Worm (Caenorhabditis elegans) whole organism, L3 larva: Measurements from ENCODE around the gene wht-8.
A peak's percentile ranks its signal among the peaks of the same experiment; 100 is the strongest.

Source experiments
- ZK546.5 ChIP-seq: sonication (generic microtip); optimal IDR thresholded peaks from 2 replicates; lab custom pipeline; 2017; ENCODE audit warnings: missing biosample characterization, missing genetic modification characterization
- ama-1 ChIP-seq: fragments of 150-350 bp; optimal IDR thresholded peaks from 2 replicates; lab custom pipeline; 2018
- ceh-82 ChIP-seq: fragments of 150-350 bp; optimal IDR thresholded peaks from 2 replicates; lab custom pipeline; 2014; ENCODE audit warnings: missing biosample characterization, missing genetic modification characterization
- elt-3 ChIP-seq, 3 experiments: fragments of 150-350 bp in 1 of 3; sonication (generic microtip) in 2 of 3; optimal IDR thresholded peaks; 2 replicates in 2 of 3; 4 replicates in 1 of 3; lab custom pipeline; 2014 to 2017; ENCODE audit warnings: missing biosample characterization in 3 of 3, missing genetic modification characterization in 3 of 3
- eor-1 ChIP-seq, 2 experiments: fragments of 150-350 bp; optimal IDR thresholded peaks; 2 replicates each; lab custom pipeline; 2014 to 2018; ENCODE audit warnings: missing biosample characterization in 2 of 2, missing genetic modification characterization in 2 of 2
- fkh-10 ChIP-seq: sonication (generic microtip); optimal IDR thresholded peaks from 2 replicates; lab custom pipeline; 2017; ENCODE audit warnings: missing biosample characterization, missing genetic modification reagents, missing genetic modification characterization
- fos-1 ChIP-seq: fragments of 150-350 bp; optimal IDR thresholded peaks from 2 replicates; lab custom pipeline; 2014; ENCODE audit warnings: missing biosample characterization, missing genetic modification characterization
- lin-39 ChIP-seq: fragments of 150-350 bp; optimal IDR thresholded peaks from 2 replicates; lab custom pipeline; 2018; ENCODE audit warnings: missing biosample characterization, missing genetic modification reagents, missing genetic modification characterization
- nhr-11 ChIP-seq: fragments of 150-350 bp; optimal IDR thresholded peaks from 2 replicates; lab custom pipeline; 2014; ENCODE audit warnings: missing biosample characterization, missing genetic modification characterization
- nhr-12 ChIP-seq: fragments of 150-350 bp; optimal IDR thresholded peaks from 2 replicates; lab custom pipeline; 2014; ENCODE audit warnings: missing biosample characterization, missing genetic modification characterization
- nhr-237 ChIP-seq: fragments of 150-350 bp; optimal IDR thresholded peaks from 2 replicates; lab custom pipeline; 2014; ENCODE audit warnings: missing biosample characterization, missing genetic modification characterization
- zag-1 ChIP-seq: fragments of 150-350 bp; optimal IDR thresholded peaks from 2 replicates; lab custom pipeline; 2014; ENCODE audit warnings: missing biosample characterization, missing genetic modification characterization

ce11 chrIII:11240776-11241175 is 22.2 kb downstream of the wht-8 start:
- no peak for TF ChIP-seq fkh-10 (GFP tag; lab: Kevin White, UChicago)
- no peak for TF ChIP-seq ama-1
- no peak for TF ChIP-seq zag-1
- no peak for TF ChIP-seq fos-1
- no peak for TF ChIP-seq nhr-12 (tag; lab: Kevin White, UChicago)
- TF ChIP-seq ceh-82 (tag; lab: Kevin White, UChicago), result no peak
- TF ChIP-seq nhr-11 (tag; lab: Kevin White, UChicago), result no peak
- TF ChIP-seq nhr-237 (tag; lab: Kevin White, UChicago), result no peak
- no peak for TF ChIP-seq eor-1 (tag; optimal IDR thresholded peaks at IDR 0.05; lab: Kevin White, UChicago)
- peak in 2 of 3 experiments; percentile 72 to 75 for TF ChIP-seq elt-3 (tag; optimal IDR thresholded peaks at IDR 0.05; lab: Kevin White, UChicago)
- TF ChIP-seq lin-39 (tag; lab: Kevin White, UChicago), result no peak
- no peak for TF ChIP-seq ZK546.5
